Fruit fly (Drosophila melanogaster) whole organism: ENCODE measurements around the gene CG15602.

Experiments
- CG8478 ChIP-seq: fragments of >200 bp; optimal IDR thresholded peaks from 2 replicates; lab custom pipeline; 2018; ENCODE audit warnings: inconsistent platforms
- Dll ChIP-seq: fragments of >200 bp; optimal IDR thresholded peaks from 2 replicates; lab custom pipeline; 2017
- EcR ChIP-seq, 2 experiments: fragments of >200 bp; optimal IDR thresholded peaks; 2 replicates each; lab custom pipeline; 2017; ENCODE audit warnings: missing biosample characterization in 2 of 2, missing genetic modification characterization in 2 of 2, missing genetic modification reagents in 2 of 2
- pan ChIP-seq: fragments of >200 bp; optimal IDR thresholded peaks from 2 replicates; lab custom pipeline; 2017
- psq ChIP-seq: fragments of >200 bp; optimal IDR thresholded peaks from 2 replicates; lab custom pipeline; 2017
- usp ChIP-seq: fragments of >200 bp; optimal IDR thresholded peaks from 2 replicates; lab custom pipeline; 2017; ENCODE audit warnings: missing biosample characterization, missing genetic modification characterization, mixed read lengths

DNA sequence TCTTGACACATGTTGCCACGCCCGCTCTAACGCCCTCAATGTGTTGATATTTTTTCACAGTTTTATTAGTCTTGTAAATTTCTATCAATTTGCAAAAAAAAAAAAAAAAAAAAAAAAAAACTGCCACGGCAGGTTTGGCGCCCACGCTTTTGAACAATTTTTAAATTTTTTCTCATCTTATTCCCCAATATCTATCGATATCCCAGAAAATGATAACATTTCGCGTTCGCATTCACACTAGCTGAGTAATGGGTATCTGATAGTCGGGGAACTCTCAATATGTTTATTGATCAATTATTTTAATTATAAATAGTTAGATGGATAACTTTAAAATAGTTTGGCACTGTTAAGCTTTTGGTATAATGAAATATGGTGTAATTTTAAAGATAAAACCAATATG lies 42.1 kb downstream of the CG15602 start:
- TF ChIP-seq usp (GFP tag; lab: Kevin White, UChicago) (no peak), CG8478 (lab: Kevin White, UChicago) (no peak), Dll (lab: Kevin White, UChicago) (no peak), EcR (GFP tag; optimal IDR thresholded peaks at IDR 0.05; lab: Kevin White, UChicago) (no peak), pan (no peak), psq (lab: Kevin White, UChicago) (no peak)
